Worm (Caenorhabditis elegans) whole organism, mixed stage, embryonic: ENCODE measurements around the gene pno-1.

Experiments
- elt-3 ChIP-seq: fragments of 150-350 bp; optimal IDR thresholded peaks from 2 replicates; lab custom pipeline; 2014; ENCODE audit warnings: missing biosample characterization, missing genetic modification characterization
- nhr-12 ChIP-seq: fragments of 150-350 bp; optimal IDR thresholded peaks from 2 replicates; lab custom pipeline; 2014; ENCODE audit warnings: missing biosample characterization, missing genetic modification characterization
- unc-39 ChIP-seq: fragments of 150-350 bp; optimal IDR thresholded peaks from 2 replicates; lab custom pipeline; 2014; ENCODE audit warnings: missing biosample characterization, missing genetic modification characterization
- unc-62 ChIP-seq: fragments of 150-350 bp; optimal IDR thresholded peaks from 2 replicates; lab custom pipeline; 2014; ENCODE audit warnings: missing biosample characterization, missing genetic modification reagents, missing genetic modification characterization

DNA sequence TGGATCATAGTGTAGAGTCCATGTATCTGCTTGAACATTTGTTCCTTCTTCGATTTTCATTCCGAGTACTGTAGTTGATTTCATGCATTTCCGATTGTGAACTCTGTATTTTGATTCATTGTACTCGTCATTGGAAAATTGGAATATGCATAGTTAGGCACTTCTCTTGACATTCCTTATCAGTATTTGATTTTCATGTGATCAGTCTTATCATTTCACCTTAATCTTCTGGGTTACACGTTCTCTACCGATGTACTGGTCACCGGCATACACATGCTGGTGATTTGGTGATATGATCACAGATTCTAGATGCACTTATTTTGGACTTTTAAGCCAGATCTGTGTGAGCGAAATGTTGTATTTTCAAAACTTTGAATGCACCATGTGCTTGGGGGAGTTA lies 48.5 kb upstream of the pno-1 start:
- TF ChIP-seq unc-39 (tag; lab: Kevin White, UChicago) = no peak
- no peak for TF ChIP-seq elt-3 (tag; lab: Kevin White, UChicago)
- TF ChIP-seq nhr-12 (tag; lab: Kevin White, UChicago) = no peak
- TF ChIP-seq unc-62 (GFP tag; lab: Kevin White, UChicago) = no peak
